Worm (Caenorhabditis elegans): ENCODE results near the gene F28A12.3.

Gene F28A12.3

DNA sequence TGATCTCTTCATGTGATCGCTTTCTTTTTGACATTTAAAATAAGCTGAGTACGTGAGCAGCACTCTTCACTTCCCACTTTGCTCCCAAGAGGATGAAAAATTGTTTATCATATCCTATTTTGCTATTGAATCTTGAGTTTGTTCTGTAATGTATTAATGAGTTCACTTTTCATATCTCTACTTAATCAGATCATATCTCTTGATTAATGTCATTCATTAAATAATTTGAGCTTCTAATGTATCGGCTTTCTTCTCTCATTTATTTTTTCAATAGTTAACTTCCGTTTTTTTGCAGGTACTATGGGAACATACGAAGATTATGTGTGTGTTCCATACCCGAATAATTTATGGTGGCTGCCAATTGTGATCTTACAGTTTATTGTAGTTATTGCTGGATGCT, 39.9 kb upstream of the F28A12.3 start, which contains the start of gene ZC190.2:
ZC190.2 (plus strand) TSS at position 301 of the 400 bp plus-strand sequence.
- TF ChIP-seq isw-1 (GFP tag; IDR thresholded peaks at IDR 0.05) (no peak), ceh-8 (GFP tag; optimal IDR thresholded peaks at IDR 0.05) (peak; percentile 90), nhr-71 (tag; optimal IDR thresholded peaks at IDR 0.05) (peak; percentile 16)

DNA sequence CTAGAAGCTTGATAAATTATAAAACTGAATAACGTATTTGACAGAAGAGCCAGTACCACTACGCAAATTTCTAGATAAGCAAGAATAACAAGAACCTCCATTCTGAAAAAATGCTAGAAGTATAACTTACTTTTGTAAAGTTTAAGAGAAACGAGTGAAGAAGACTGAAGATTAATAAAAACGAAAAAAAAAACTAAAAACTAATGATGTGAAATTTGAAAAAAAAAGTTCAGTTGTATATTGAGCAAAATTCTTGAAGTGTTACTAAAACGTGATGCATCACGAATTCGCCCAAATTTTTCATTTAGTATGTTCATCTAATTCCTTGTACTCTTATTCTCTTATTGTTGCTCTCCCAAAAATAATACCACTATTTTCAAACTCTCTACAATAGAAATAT, 36.0 kb upstream of the F28A12.3 start, which contains the start of gene ZC190.6:
ZC190.6 (minus strand) TSS at position 101 of the 400 bp plus-strand sequence.
- TF ChIP-seq nhr-28 (tag; optimal IDR thresholded peaks at IDR 0.05) (no peak), tlp-1 (tag; optimal IDR thresholded peaks at IDR 0.05) (no peak), xbp-1 (tag; optimal IDR thresholded peaks at IDR 0.05) (no peak), lin-13 (GFP tag; optimal IDR thresholded peaks at IDR 0.05) (no peak), mdl-1 (tag; optimal IDR thresholded peaks at IDR 0.05) (no peak), snpc-4 (tag; optimal IDR thresholded peaks at IDR 0.05) (no peak), vab-15 (tag; optimal IDR thresholded peaks at IDR 0.05) (no peak), Y116A8C.19 (tag; optimal IDR thresholded peaks at IDR 0.05; ENCODE audit: borderline replicate concordance) (no peak), nhr-77 (tag; optimal IDR thresholded peaks at IDR 0.05) (no peak), nhr-12 (tag; optimal IDR thresholded peaks at IDR 0.05) (no peak)

DNA sequence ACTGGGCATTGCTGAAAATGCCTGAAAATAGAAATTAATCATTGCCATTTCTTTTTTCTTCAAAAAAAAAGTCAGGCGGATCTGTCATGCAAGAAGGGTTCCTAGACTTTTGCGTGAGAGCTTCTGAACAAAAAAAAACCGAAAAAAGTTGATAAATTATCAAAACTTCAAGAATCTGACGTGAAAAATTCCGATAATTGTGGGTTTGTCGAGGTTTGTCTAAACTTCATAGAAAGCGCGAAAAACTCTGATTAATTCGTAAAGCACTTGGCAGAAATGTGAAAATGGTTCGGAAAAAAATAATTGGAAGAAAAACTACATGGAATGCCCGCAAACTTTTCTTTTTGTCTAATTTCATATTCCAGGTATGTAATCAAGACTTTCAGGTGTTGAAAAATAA, 32.3 kb upstream of the F28A12.3 start, which contains the start of gene ZC190.5:
ZC190.5 (minus strand) TSS at position 101 of the 400 bp plus-strand sequence.
- TF ChIP-seq ztf-11 (tag; optimal IDR thresholded peaks at IDR 0.05) (no peak), sup-37 (GFP tag; optimal IDR thresholded peaks at IDR 0.05) (no peak), fkh-8 (tag; optimal IDR thresholded peaks at IDR 0.05) (peak; percentile 18), nhr-76 (tag; optimal IDR thresholded peaks at IDR 0.05) (no peak), efl-1 (optimal IDR thresholded peaks at IDR 0.05) (no peak), efl-1 (GFP tag; optimal IDR thresholded peaks at IDR 0.05 in 1 of 2) (peak in 1 of 2 experiments; percentile 79), dsc-1 (tag; optimal IDR thresholded peaks at IDR 0.05) (no peak), sox-4 (tag; optimal IDR thresholded peaks at IDR 0.05) (no peak), xbp-1 (tag; optimal IDR thresholded peaks at IDR 0.05) (no peak), unc-130 (tag; optimal IDR thresholded peaks at IDR 0.05) (no peak), pax-3 (tag; optimal IDR thresholded peaks at IDR 0.05) (peak; percentile 15), fkh-10 (GFP tag; optimal IDR thresholded peaks at IDR 0.05) (no peak)

DNA sequence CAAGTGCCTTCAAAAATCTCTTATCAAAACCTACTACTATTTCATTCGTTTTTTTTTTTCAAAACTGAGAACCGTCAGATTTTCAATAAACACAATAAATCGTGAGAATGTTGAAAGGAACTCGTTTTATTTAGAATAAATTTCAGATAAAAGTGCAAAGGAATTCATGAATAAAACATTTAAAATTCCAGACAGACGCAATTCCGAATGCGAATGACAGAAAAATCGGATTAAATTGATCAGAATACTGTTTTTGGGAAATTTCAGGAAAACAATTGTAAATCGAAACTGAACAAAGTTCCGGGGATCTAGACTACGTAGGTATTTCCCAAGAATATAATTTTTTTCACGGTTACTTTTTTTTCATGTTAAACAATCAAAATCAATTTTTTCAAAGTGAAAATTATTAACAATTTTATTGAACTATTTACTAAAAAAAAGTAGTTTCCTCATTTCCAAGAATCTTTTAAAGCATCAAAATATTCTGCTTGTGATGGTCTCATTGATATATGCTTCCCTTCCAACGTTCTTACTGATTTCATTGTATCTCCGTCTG, 30.5 kb upstream of the F28A12.3 start:
- no peak for TF ChIP-seq hpl-2 (GFP tag; optimal IDR thresholded peaks at IDR 0.05)
- no peak for TF ChIP-seq tlp-1 (tag; optimal IDR thresholded peaks at IDR 0.05)
- no peak for TF ChIP-seq irx-1 (tag; optimal IDR thresholded peaks at IDR 0.05)
- TF ChIP-seq nhr-77 (tag; optimal IDR thresholded peaks at IDR 0.05): no peak
- TF ChIP-seq unc-98 (GFP tag; IDR thresholded peaks at IDR 0.05): no peak
- peak; percentile 73 for TF ChIP-seq aly-2 (tag; optimal IDR thresholded peaks at IDR 0.05)

DNA sequence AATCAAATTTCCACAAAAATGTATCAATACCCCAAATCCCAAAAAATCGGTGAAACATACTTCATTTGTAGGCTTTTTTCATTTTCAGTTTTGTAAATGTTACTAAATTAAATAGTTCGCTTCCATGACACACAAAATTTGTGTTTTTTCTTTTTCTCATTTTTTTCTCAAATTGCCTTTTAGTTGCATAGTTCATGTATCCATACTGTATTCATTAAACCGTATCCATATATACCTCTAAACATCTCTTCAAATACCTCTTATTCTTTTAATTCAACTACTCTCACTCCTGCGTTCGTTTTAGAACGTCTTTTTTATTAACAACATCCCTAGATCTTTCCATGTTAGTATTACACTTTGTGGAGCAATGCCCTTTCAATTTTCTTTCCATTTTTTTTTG, 29.6 kb upstream of the F28A12.3 start:
- TF ChIP-seq aly-2 (tag; optimal IDR thresholded peaks at IDR 0.05): peak; percentile 2
- TF ChIP-seq fkh-8 (tag; optimal IDR thresholded peaks at IDR 0.05): no peak

DNA sequence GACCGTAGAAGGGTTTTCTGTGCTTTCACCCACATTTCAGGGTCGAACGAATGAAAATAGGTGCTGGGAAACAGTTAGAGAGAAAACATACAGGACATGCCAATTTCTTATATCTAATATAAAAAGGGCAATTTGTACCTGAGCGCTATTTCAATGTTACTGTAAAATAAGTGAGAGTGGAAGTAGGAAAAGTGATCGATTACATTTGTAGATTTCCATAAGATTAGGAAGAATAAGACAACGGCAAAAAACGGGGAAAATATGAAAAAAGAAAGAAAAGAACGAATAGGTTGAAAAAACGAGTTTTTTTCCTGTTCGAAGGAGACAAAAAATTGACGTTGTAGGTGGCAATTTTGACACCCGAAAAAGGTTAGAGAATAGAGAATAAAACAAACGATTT, 27.1 kb upstream of the F28A12.3 start:
- peak in 1 of 2 experiments; percentile 24 for TF ChIP-seq lsy-2 (tag; optimal IDR thresholded peaks at IDR 0.05)
- TF ChIP-seq nhr-90 (tag; optimal IDR thresholded peaks at IDR 0.05; ENCODE audit: poor library complexity): no peak
- TF ChIP-seq blmp-1 (tag; optimal IDR thresholded peaks at IDR 0.05): peak; percentile 80
- peak; percentile 72 for TF ChIP-seq nhr-85 (tag)
